Worm (Caenorhabditis elegans): ENCODE measurements around the gene rpb-8.

The rpb-8 gene

DNA sequence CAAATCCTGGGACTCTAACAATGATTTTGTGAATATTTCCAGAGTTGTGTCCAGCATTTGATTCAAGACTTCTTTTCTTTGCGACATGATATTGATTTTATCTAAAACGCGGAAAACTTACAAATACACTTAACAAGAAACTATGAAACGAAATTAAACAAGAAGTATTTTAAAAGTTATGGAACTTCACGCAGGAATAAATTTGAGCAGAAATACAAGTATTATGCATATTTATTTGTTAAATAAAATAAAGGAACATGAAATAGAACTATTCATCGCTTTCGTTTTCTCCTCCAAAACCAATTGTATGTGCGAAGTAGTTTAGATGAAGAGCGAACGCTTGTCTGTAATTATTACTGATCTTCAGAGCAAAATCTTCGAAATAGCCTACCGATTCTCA lies 14.0 kb downstream of the rpb-8 start, which contains the start of gene kbp-2:
Gene kbp-2, minus strand, starts transcription at position 101 of the 400 bp plus-strand sequence.
- TF ChIP-seq fos-1 (tag; optimal IDR thresholded peaks at IDR 0.05), result no peak
- TF ChIP-seq ztf-4 (tag; optimal IDR thresholded peaks at IDR 0.05), result no peak
- no peak for TF ChIP-seq nhr-11 (tag; optimal IDR thresholded peaks at IDR 0.05)
- TF ChIP-seq lin-13 (GFP tag; optimal IDR thresholded peaks at IDR 0.05), result no peak
- no peak for TF ChIP-seq nhr-6 (tag; optimal IDR thresholded peaks at IDR 0.05)
- TF ChIP-seq alr-1 (tag; optimal IDR thresholded peaks at IDR 0.05), result no peak
- no peak for TF ChIP-seq mdl-1 (tag; optimal IDR thresholded peaks at IDR 0.05)
- no peak for TF ChIP-seq skn-1 (tag; optimal IDR thresholded peaks at IDR 0.05)
- no peak for TF ChIP-seq lsy-2 (tag; optimal IDR thresholded peaks at IDR 0.05)
- no peak for TF ChIP-seq nhr-12 (tag; optimal IDR thresholded peaks at IDR 0.05)
- no peak for TF ChIP-seq nhr-237 (tag; optimal IDR thresholded peaks at IDR 0.05)
- no peak for TF ChIP-seq elt-1 (tag; optimal IDR thresholded peaks at IDR 0.05)
- TF ChIP-seq snpc-4 (tag; optimal IDR thresholded peaks at IDR 0.05), result no peak
- TF ChIP-seq ztf-1 (GFP tag; conservative IDR thresholded peaks at IDR 0.05), result no peak
- no peak for TF ChIP-seq ceh-82 (tag; optimal IDR thresholded peaks at IDR 0.05)

DNA sequence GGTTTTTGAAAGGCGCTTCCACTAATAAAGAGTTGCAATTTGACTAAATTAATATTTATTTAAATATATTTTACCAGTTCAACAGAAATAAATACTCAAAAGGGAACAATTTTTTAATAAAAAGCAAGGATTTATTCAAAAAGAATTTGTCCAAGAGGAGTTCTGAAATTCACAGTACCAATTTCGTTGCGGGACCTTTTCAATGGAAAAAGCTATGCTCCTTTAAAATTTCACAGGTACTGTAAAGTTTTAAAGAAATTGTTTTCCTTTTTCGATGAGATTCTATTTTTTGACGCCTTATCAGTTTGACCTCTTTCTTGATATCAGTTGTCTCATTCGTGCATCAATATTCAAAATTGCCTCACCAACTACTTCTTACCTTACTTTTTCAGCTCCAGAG lies 17.5 kb downstream of the rpb-8 start, which contains the start of gene tag-340:
Gene tag-340, plus strand, starts transcription at position 249 of the 400 bp plus-strand sequence.
- TF ChIP-seq lin-13 (GFP tag; optimal IDR thresholded peaks at IDR 0.05) (no peak), fos-1 (tag; optimal IDR thresholded peaks at IDR 0.05) (peak; percentile 28), sem-4 (tag; optimal IDR thresholded peaks at IDR 0.05) (no peak), mdl-1 (tag; optimal IDR thresholded peaks at IDR 0.05) (no peak), lsy-2 (tag; optimal IDR thresholded peaks at IDR 0.05) (no peak)

DNA sequence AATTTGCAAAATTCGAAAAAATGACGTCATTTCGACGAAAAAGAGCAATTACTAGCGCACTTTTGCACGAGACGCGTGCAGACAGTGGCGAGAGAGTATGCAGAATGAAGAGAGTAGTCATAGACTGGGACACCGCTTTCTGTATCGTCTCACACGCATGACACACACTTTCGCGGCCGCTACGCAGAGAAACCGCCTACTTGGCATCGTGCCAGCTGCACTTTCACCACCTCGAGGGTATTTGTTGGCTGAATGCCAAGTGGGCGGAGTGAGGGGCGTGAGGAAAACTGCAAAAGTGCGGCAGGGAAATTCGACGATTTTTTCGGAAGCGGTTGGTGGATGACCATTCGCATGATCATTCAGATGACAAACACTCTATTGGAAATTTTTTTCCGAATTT lies 18.1 kb downstream of the rpb-8 start:
- TF ChIP-seq C34F6.9 (tag; optimal IDR thresholded peaks at IDR 0.05), result peak; percentile 99
- peak; percentile 99 for TF ChIP-seq sma-9 (GFP tag; optimal IDR thresholded peaks at IDR 0.05)
- TF ChIP-seq sma-9 (tag; optimal IDR thresholded peaks at IDR 0.05), result no peak
- no peak for TF ChIP-seq ztf-11 (tag; optimal IDR thresholded peaks at IDR 0.05)
- no peak for TF ChIP-seq aly-2 (tag; optimal IDR thresholded peaks at IDR 0.05)
- no peak for TF ChIP-seq nhr-11 (tag; optimal IDR thresholded peaks at IDR 0.05)
- peak; percentile 99 for TF ChIP-seq ceh-16 (tag; optimal IDR thresholded peaks at IDR 0.05)
- TF ChIP-seq egl-27 (tag; optimal IDR thresholded peaks at IDR 0.05), result peak; percentile 98
- 0 out of 2 replicates have a peak, but pooled peaks have one; percentile 58 for TF ChIP-seq ztf-1 (GFP tag; conservative IDR thresholded peaks at IDR 0.05)
- peak; percentile 88 for TF ChIP-seq ZK546.5 (tag; optimal IDR thresholded peaks at IDR 0.05)
- TF ChIP-seq skn-1 (tag; optimal IDR thresholded peaks at IDR 0.05), result peak; percentile 41
- TF ChIP-seq snpc-4 (tag; optimal IDR thresholded peaks at IDR 0.05), result peak; percentile 89
- TF ChIP-seq mab-5 (tag; optimal IDR thresholded peaks at IDR 0.05), result peak; percentile 96
- peak; percentile 68 for TF ChIP-seq dmd-4 (tag; optimal IDR thresholded peaks at IDR 0.05)
- peak; percentile 100 for TF ChIP-seq fos-1 (tag; optimal IDR thresholded peaks at IDR 0.05)
- TF ChIP-seq lin-13 (GFP tag; optimal IDR thresholded peaks at IDR 0.05), result peak; percentile 98
- peak; percentile 94 to 99 for TF ChIP-seq mdl-1 (tag; optimal IDR thresholded peaks at IDR 0.05)
- peak; percentile 99 for TF ChIP-seq nhr-21 (tag; optimal IDR thresholded peaks at IDR 0.05)
- TF ChIP-seq blmp-1 (tag; optimal IDR thresholded peaks at IDR 0.05; ENCODE audit: insufficient read depth), result peak; percentile 99
- peak; percentile 87 for TF ChIP-seq nhr-237 (tag; optimal IDR thresholded peaks at IDR 0.05)
- peak; percentile 67 for TF ChIP-seq alr-1 (tag; optimal IDR thresholded peaks at IDR 0.05)
- peak; percentile 99 for TF ChIP-seq nhr-129 (tag; optimal IDR thresholded peaks at IDR 0.05)
- peak; percentile 97 for TF ChIP-seq nhr-6 (tag; optimal IDR thresholded peaks at IDR 0.05)
- peak; percentile 99 for TF ChIP-seq nhr-25 (tag; optimal IDR thresholded peaks at IDR 0.05)
- no peak for TF ChIP-seq elt-3 (tag; optimal IDR thresholded peaks at IDR 0.05)
- TF ChIP-seq unc-39 (tag; optimal IDR thresholded peaks at IDR 0.05), result no peak
- peak; percentile 98 for TF ChIP-seq zag-1 (tag; optimal IDR thresholded peaks at IDR 0.05)
- peak; percentile 95 for TF ChIP-seq unc-62 (GFP tag; optimal IDR thresholded peaks at IDR 0.05)
- TF ChIP-seq gmeb-1 (tag; optimal IDR thresholded peaks at IDR 0.05), result peak; percentile 93
- peak; percentile 36 for TF ChIP-seq ama-1 (optimal IDR thresholded peaks at IDR 0.05)
- TF ChIP-seq R02D3.7 (tag; optimal IDR thresholded peaks at IDR 0.05), result peak; percentile 69
- peak; percentile 86 for TF ChIP-seq nhr-10 (tag; optimal IDR thresholded peaks at IDR 0.05)
- TF ChIP-seq crh-2 (tag; optimal IDR thresholded peaks at IDR 0.05), result peak; percentile 99
- TF ChIP-seq F13H6.1 (tag; optimal IDR thresholded peaks at IDR 0.05), result peak; percentile 100
- peak; percentile 100 for TF ChIP-seq sma-3 (GFP tag; optimal IDR thresholded peaks at IDR 0.05)
- TF ChIP-seq elt-1 (tag; optimal IDR thresholded peaks at IDR 0.05), result peak; percentile 19
- peak; percentile 77 for TF ChIP-seq lin-39 (tag; optimal IDR thresholded peaks at IDR 0.05)
- TF ChIP-seq peb-1 (tag; optimal IDR thresholded peaks at IDR 0.05), result peak; percentile 41
- TF ChIP-seq nhr-12 (tag; optimal IDR thresholded peaks at IDR 0.05), result peak; percentile 65
- peak; percentile 99 for TF ChIP-seq sem-4 (tag; optimal IDR thresholded peaks at IDR 0.05)
- TF ChIP-seq lsy-2 (tag; optimal IDR thresholded peaks at IDR 0.05), result peak; percentile 94 to 97
- no peak for TF ChIP-seq mbf-1 (tag; optimal IDR thresholded peaks at IDR 0.05)
- TF ChIP-seq Y55F3AM.14 (GFP tag; optimal IDR thresholded peaks at IDR 0.05), result peak; percentile 99
- TF ChIP-seq unc-55 (GFP tag; optimal IDR thresholded peaks at IDR 0.05), result peak; percentile 99
- TF ChIP-seq ceh-82 (tag; optimal IDR thresholded peaks at IDR 0.05), result peak; percentile 92
- TF ChIP-seq lin-11 (tag; optimal IDR thresholded peaks at IDR 0.05), result peak; percentile 99
- no peak for TF ChIP-seq nhr-23 (tag; optimal IDR thresholded peaks at IDR 0.05)
